Worm (Caenorhabditis elegans) whole organism, young adult: ENCODE measurements around the gene adah-1.
A peak's percentile ranks its signal among the peaks of the same experiment; 100 is the strongest.

Experiments used
- B0019.2 ChIP-seq: fragments of 200-800 bp; sonication (Bioruptor generic); conservative IDR thresholded peaks from 2 replicates; pipeline ENCODE4 v1.3.6; 2022; ENCODE audit warnings: missing genetic modification reagents, missing genetic modification characterization, missing compliant biosample characterization
- B0261.1 ChIP-seq: sonication (generic microtip); optimal IDR thresholded peaks from 2 replicates; lab custom pipeline; 2016; ENCODE audit warnings: mild to moderate bottlenecking, missing genetic modification characterization, moderate library complexity, missing compliant biosample characterization
- B0336.3 ChIP-seq: fragments of 200-800 bp; sonication (Bioruptor generic); IDR thresholded peaks from 2 replicates; pipeline ENCODE4 v1.3.6; 2022; ENCODE audit warnings: missing genetic modification characterization, missing compliant biosample characterization
- F22D6.2 ChIP-seq: sonication (generic microtip); optimal IDR thresholded peaks from 2 replicates; lab custom pipeline; 2016; ENCODE audit warnings: mild to moderate bottlenecking, missing genetic modification characterization, missing compliant biosample characterization
- F23B12.7 ChIP-seq: sonication (generic microtip); optimal IDR thresholded peaks from 2 replicates; lab custom pipeline; 2017; ENCODE audit warnings: missing genetic modification characterization, mild to moderate bottlenecking, missing compliant biosample characterization, antibody characterized with exemption, moderate library complexity; ENCODE audit not compliant: insufficient read depth
- F33H1.4 ChIP-seq: fragments of 200-800 bp; sonication (Bioruptor generic); IDR thresholded peaks from 2 replicates; pipeline ENCODE4 v1.3.6; 2022; ENCODE audit warnings: missing genetic modification reagents, missing genetic modification characterization, missing compliant biosample characterization
- F49E8.2 ChIP-seq: sonication (generic microtip); optimal IDR thresholded peaks from 3 replicates; lab custom pipeline; 2017; ENCODE audit warnings: missing genetic modification characterization, mild to moderate bottlenecking, missing compliant biosample characterization, antibody characterized with exemption, moderate library complexity; ENCODE audit not compliant: insufficient read depth
- Y53F4B.3 ChIP-seq: fragments of 200-800 bp; sonication (Bioruptor generic); IDR thresholded peaks from 2 replicates; pipeline ENCODE4 v1.3.6; 2022; ENCODE audit warnings: missing genetic modification reagents, missing genetic modification characterization, missing compliant biosample characterization
- Y56A3A.18 ChIP-seq: fragments of 200-800 bp; sonication (Bioruptor generic); IDR thresholded peaks from 2 replicates; pipeline ENCODE4 v1.3.6; 2022; ENCODE audit warnings: missing genetic modification reagents, missing genetic modification characterization, missing compliant biosample characterization
- Y95B8A.8 ChIP-seq: fragments of 200-800 bp; sonication (Bioruptor generic); IDR thresholded peaks from 2 replicates; pipeline ENCODE4 v1.3.6; 2022; ENCODE audit warnings: missing genetic modification reagents, missing genetic modification characterization, missing compliant biosample characterization
- ZK185.1 ChIP-seq: sonication (generic microtip); optimal IDR thresholded peaks from 2 replicates; lab custom pipeline; 2016; ENCODE audit warnings: mild to moderate bottlenecking, missing genetic modification characterization, missing compliant biosample characterization; ENCODE audit not compliant: poor library complexity, severe bottlenecking
- ama-1 ChIP-seq, 3 experiments: fragments of 150-350 bp in 1 of 3; sonication (generic microtip) in 2 of 3; optimal IDR thresholded peaks; 2 replicates each; lab custom pipeline; 2014 to 2018; ENCODE audit warnings: missing biosample characterization in 2 of 3, missing genetic modification characterization in 2 of 3, missing genetic modification reagents in 2 of 3
- aptf-3 ChIP-seq: fragments of 200-800 bp; sonication (Bioruptor generic); IDR thresholded peaks from 2 replicates; pipeline ENCODE4 v1.3.6; 2022; ENCODE audit warnings: missing genetic modification characterization, missing compliant biosample characterization
- attf-3 ChIP-seq: fragments of 200-800 bp; sonication (Bioruptor generic); conservative IDR thresholded peaks from 2 replicates; pipeline ENCODE4 v1.3.6; 2022; ENCODE audit warnings: missing genetic modification reagents, missing genetic modification characterization, missing compliant biosample characterization
- bed-2 ChIP-seq: fragments of 200-800 bp; sonication (Bioruptor generic); IDR thresholded peaks from 2 replicates; pipeline ENCODE4 v1.3.6; 2022; ENCODE audit warnings: missing genetic modification reagents, missing genetic modification characterization, missing compliant biosample characterization
- cebp-1 ChIP-seq, 2 experiments: fragments of 200-800 bp in 1 of 2; sonication (Bioruptor generic) in 1 of 2; sonication (generic microtip) in 1 of 2; IDR thresholded peaks in 1 of 2; optimal IDR thresholded peaks in 1 of 2; 2 replicates each; pipeline versions ENCODE4 v1.3.6 to Lab custom; 2017 to 2022; ENCODE audit warnings: missing compliant biosample characterization in 2 of 2, missing genetic modification characterization in 2 of 2, mild to moderate bottlenecking in 1 of 2, missing genetic modification reagents in 1 of 2, moderate library complexity in 1 of 2
- ceh-40 ChIP-seq: fragments of 200-800 bp; sonication (Bioruptor generic); IDR thresholded peaks from 2 replicates; pipeline ENCODE4 v1.3.6; 2022; ENCODE audit warnings: missing genetic modification characterization, missing compliant biosample characterization
- ceh-58 ChIP-seq: fragments of 200-800 bp; sonication (Bioruptor generic); IDR thresholded peaks from 2 replicates; pipeline ENCODE4 v1.3.6; 2022; ENCODE audit warnings: missing genetic modification characterization, missing compliant biosample characterization
- ceh-79 ChIP-seq: sonication (generic microtip); optimal IDR thresholded peaks from 2 replicates; lab custom pipeline; 2017; ENCODE audit warnings: mild to moderate bottlenecking, missing genetic modification characterization, missing compliant biosample characterization
- ceh-91 ChIP-seq: fragments of 200-800 bp; sonication (Bioruptor generic); IDR thresholded peaks from 2 replicates; pipeline ENCODE4 v1.3.6; 2022; ENCODE audit warnings: missing genetic modification reagents, missing genetic modification characterization, missing compliant biosample characterization
- die-1 ChIP-seq: sonication (generic microtip); optimal IDR thresholded peaks from 2 replicates; lab custom pipeline; 2016; ENCODE audit warnings: missing genotype, mild to moderate bottlenecking, missing genetic modification characterization, missing compliant biosample characterization
- dox-1 ChIP-seq: fragments of 200-800 bp; sonication (Bioruptor generic); IDR thresholded peaks from 2 replicates; pipeline ENCODE4 v1.3.6; 2022; ENCODE audit warnings: missing genetic modification reagents, missing genetic modification characterization, missing compliant biosample characterization
- efl-1 ChIP-seq: fragments of 150-350 bp; optimal IDR thresholded peaks from 2 replicates; lab custom pipeline; 2014; ENCODE audit warnings: missing biosample characterization, missing genetic modification reagents, missing genetic modification characterization
- egl-18 ChIP-seq: fragments of 200-800 bp; sonication (Bioruptor generic); IDR thresholded peaks from 2 replicates; pipeline ENCODE4 v1.3.6; 2022; ENCODE audit warnings: missing genetic modification reagents, missing genetic modification characterization, missing compliant biosample characterization
- egl-44 ChIP-seq: fragments of 200-800 bp; sonication (Bioruptor generic); IDR thresholded peaks from 2 replicates; pipeline ENCODE4 v1.3.6; 2022; ENCODE audit warnings: missing genetic modification reagents, missing genetic modification characterization, missing compliant biosample characterization
- fkh-3 ChIP-seq: sonication (generic microtip); optimal IDR thresholded peaks from 2 replicates; lab custom pipeline; 2016; ENCODE audit warnings: mild to moderate bottlenecking, missing genetic modification characterization, missing compliant biosample characterization
- him-1 ChIP-seq: sonication (generic microtip); optimal IDR thresholded peaks from 2 replicates; lab custom pipeline; 2016; ENCODE audit warnings: missing genotype, missing genetic modification reagents, missing genetic modification characterization, missing compliant biosample characterization
- hlh-26 ChIP-seq: fragments of 200-800 bp; sonication (Bioruptor generic); conservative IDR thresholded peaks from 2 replicates; pipeline ENCODE4 v1.3.6; 2022; ENCODE audit warnings: missing genetic modification reagents, missing genetic modification characterization, missing compliant biosample characterization
- hmg-20 ChIP-seq: fragments of 200-800 bp; sonication (Bioruptor generic); IDR thresholded peaks from 2 replicates; pipeline ENCODE4 v1.3.6; 2022; ENCODE audit warnings: missing genetic modification reagents, missing genetic modification characterization, missing compliant biosample characterization
- lag-1 ChIP-seq: fragments of 200-800 bp; sonication (Bioruptor generic); IDR thresholded peaks from 2 replicates; pipeline ENCODE4 v1.3.6; 2022; ENCODE audit warnings: missing genetic modification reagents, missing genetic modification characterization, missing compliant biosample characterization
- let-526 ChIP-seq: fragments of 200-800 bp; sonication (Bioruptor generic); IDR thresholded peaks from 2 replicates; pipeline ENCODE4 v1.3.6; 2022; ENCODE audit warnings: missing genetic modification reagents, missing genetic modification characterization, missing compliant biosample characterization
- lin-35 ChIP-seq, 3 experiments: fragments of 150-350 bp in 2 of 3; sonication (generic microtip) in 1 of 3; optimal IDR thresholded peaks; 2 replicates each; lab custom pipeline; 2014 to 2018; ENCODE audit warnings: missing biosample characterization in 3 of 3, missing genetic modification characterization in 3 of 3, missing genetic modification reagents in 3 of 3
- lin-40 ChIP-seq: sonication (generic microtip); optimal IDR thresholded peaks from 2 replicates; lab custom pipeline; 2016; ENCODE audit warnings: missing genetic modification characterization, mild to moderate bottlenecking, missing compliant biosample characterization, missing genotype, missing genetic modification reagents
- madf-3 ChIP-seq: fragments of 200-800 bp; sonication (Bioruptor generic); IDR thresholded peaks from 2 replicates; pipeline ENCODE4 v1.3.6; 2022; ENCODE audit warnings: missing genetic modification reagents, missing genetic modification characterization, missing compliant biosample characterization
- madf-8 ChIP-seq: fragments of 200-800 bp; sonication (Bioruptor generic); conservative IDR thresholded peaks from 2 replicates; pipeline ENCODE4 v1.3.6; 2022; ENCODE audit warnings: missing genetic modification reagents, missing genetic modification characterization, missing compliant biosample characterization
- mxl-1 ChIP-seq: sonication (generic microtip); optimal IDR thresholded peaks from 2 replicates; lab custom pipeline; 2016; ENCODE audit warnings: missing genetic modification characterization, missing compliant biosample characterization
- nfya-1 ChIP-seq: sonication (generic microtip); optimal IDR thresholded peaks from 2 replicates; lab custom pipeline; 2017; ENCODE audit warnings: antibody characterized with exemption, missing compliant biosample characterization, missing genetic modification characterization, borderline replicate concordance; ENCODE audit not compliant: insufficient read depth
- nhr-179 ChIP-seq: sonication (generic microtip); optimal IDR thresholded peaks from 2 replicates; lab custom pipeline; 2016; ENCODE audit warnings: mild to moderate bottlenecking, missing genetic modification characterization, missing compliant biosample characterization
- rec-8 ChIP-seq, 2 experiments: sonication (generic microtip); optimal IDR thresholded peaks; 2 replicates each; lab custom pipeline; 2016; ENCODE audit warnings: mild to moderate bottlenecking in 2 of 2, missing genetic modification characterization in 2 of 2, missing genetic modification reagents in 2 of 2, missing genotype in 2 of 2, missing biosample characterization in 1 of 2, missing compliant biosample characterization in 1 of 2, moderate library complexity in 1 of 2
- sdz-38 ChIP-seq: sonication (generic microtip); optimal IDR thresholded peaks from 2 replicates; lab custom pipeline; 2016; ENCODE audit warnings: missing genotype, missing genetic modification characterization, missing compliant biosample characterization
- sea-2 ChIP-seq: fragments of 200-800 bp; sonication (Bioruptor generic); IDR thresholded peaks from 2 replicates; pipeline ENCODE4 v1.3.6; 2022; ENCODE audit warnings: missing genetic modification characterization, missing compliant biosample characterization
- snpc-1.1 ChIP-seq: sonication (generic microtip); optimal IDR thresholded peaks from 2 replicates; lab custom pipeline; 2017; ENCODE audit warnings: missing genetic modification characterization, mild to moderate bottlenecking, missing compliant biosample characterization, antibody characterized with exemption, moderate library complexity, missing genotype, missing genetic modification reagents; ENCODE audit not compliant: insufficient read depth
- snpc-1.3 ChIP-seq: sonication (generic microtip); optimal IDR thresholded peaks from 2 replicates; lab custom pipeline; 2017; ENCODE audit warnings: missing genetic modification characterization, mild to moderate bottlenecking, missing compliant biosample characterization, antibody characterized with exemption, moderate library complexity, missing genotype, missing genetic modification reagents; ENCODE audit not compliant: insufficient read depth
- unc-62 ChIP-seq: fragments of 150-350 bp; optimal IDR thresholded peaks from 2 replicates; lab custom pipeline; 2014; ENCODE audit warnings: missing biosample characterization, missing genetic modification reagents, missing genetic modification characterization
- zfh-2 ChIP-seq: fragments of 200-800 bp; sonication (Bioruptor generic); conservative IDR thresholded peaks from 2 replicates; pipeline ENCODE4 v1.3.6; 2022; ENCODE audit warnings: missing genetic modification reagents, missing genetic modification characterization, missing compliant biosample characterization
- ztf-18 ChIP-seq: sonication (generic microtip); optimal IDR thresholded peaks from 2 replicates; lab custom pipeline; 2016; ENCODE audit warnings: missing genotype, mild to moderate bottlenecking, missing genetic modification characterization, missing compliant biosample characterization
- ztf-6 ChIP-seq: fragments of 200-800 bp; sonication (Bioruptor generic); IDR thresholded peaks from 2 replicates; pipeline ENCODE4 v1.3.6; 2022; ENCODE audit warnings: missing genetic modification reagents, missing genetic modification characterization, missing compliant biosample characterization

Gene adah-1

ce11 chrIV:7043430-7043829, 19.4 kb downstream of the adah-1 start (continued):
- TF ChIP-seq Y95B8A.8 (GFP tag; lab: Robert Waterston, UW) (peak; percentile 84), ztf-6 (GFP tag; lab: Robert Waterston, UW) (no peak), ceh-91 (GFP tag; lab: Robert Waterston, UW) (0 out of 2 replicates have a peak, but pooled peaks have one; percentile 13), attf-3 (no peak), sea-2 (no peak), aptf-3 (GFP tag; lab: Robert Waterston, UW) (no peak), nfya-1 (tag; lab: Kevin White, UChicago) (no peak), hlh-26 (no peak), him-1 (peak; percentile 38), mxl-1 (tag; lab: Kevin White, UChicago) (no peak), zfh-2 (no peak), nhr-179 (tag; lab: Kevin White, UChicago) (no peak), ceh-40 (GFP tag; lab: Robert Waterston, UW) (no peak), hmg-20 (0 out of 2 replicates have a peak, but pooled peaks have one; percentile 17), ceh-79 (tag; lab: Kevin White, UChicago) (no peak), sdz-38 (tag; lab: Kevin White, UChicago) (no peak), bed-2 (GFP tag; lab: Robert Waterston, UW) (no peak), F33H1.4 (GFP tag; lab: Robert Waterston, UW) (peak; percentile 50), ZK185.1 (tag; lab: Kevin White, UChicago) (no peak), ama-1 (optimal IDR thresholded peaks at IDR 0.05; lab: Kevin White, UChicago) (no peak), ama-1 (GFP tag; optimal IDR thresholded peaks at IDR 0.05; lab: Kevin White, UChicago) (peak; percentile 39 to 80), cebp-1 (GFP tag; IDR thresholded peaks at IDR 0.05; lab: Robert Waterston, UW) (no peak), cebp-1 (tag; optimal IDR thresholded peaks at IDR 0.05; lab: Kevin White, UChicago) (peak; percentile 55), lin-35 (GFP tag; optimal IDR thresholded peaks at IDR 0.05; lab: Kevin White, UChicago) (peak in 1 of 3 experiments; percentile 4), B0336.3 (GFP tag; lab: Robert Waterston, UW) (peak; percentile 93), unc-62 (GFP tag; lab: Kevin White, UChicago) (no peak), F23B12.7 (no peak), Y53F4B.3 (GFP tag; lab: Robert Waterston, UW) (no peak), fkh-3 (tag; lab: Kevin White, UChicago) (peak; percentile 20), F22D6.2 (tag; lab: Kevin White, UChicago) (no peak), madf-3 (peak; percentile 69; the same call in 1 of the 2 replicates), madf-8 (GFP tag; lab: Robert Waterston, UW) (peak; percentile 38), B0261.1 (peak; percentile 6), snpc-1.3 (tag; lab: Kevin White, UChicago) (no peak), dox-1 (no peak), efl-1 (peak; percentile 34), F49E8.2 (tag; lab: Kevin White, UChicago) (peak; percentile 87), snpc-1.1 (tag; lab: Kevin White, UChicago) (peak; percentile 59), egl-18 (GFP tag; lab: Robert Waterston, UW) (0 out of 2 replicates have a peak, but pooled peaks have one; percentile 57), Y56A3A.18 (peak; percentile 63), ceh-58 (GFP tag; lab: Robert Waterston, UW) (peak; percentile 79; the same call in 1 of the 2 replicates), lag-1 (GFP tag; lab: Robert Waterston, UW) (no peak), egl-44 (GFP tag; lab: Robert Waterston, UW) (no peak), let-526 (GFP tag; lab: Robert Waterston, UW) (no peak), rec-8 (tag; optimal IDR thresholded peaks at IDR 0.05; lab: Kevin White, UChicago) (peak; percentile 30 to 60), ztf-18 (tag; lab: Kevin White, UChicago) (peak; percentile 56), die-1 (peak; percentile 28), lin-40 (no peak), B0019.2 (GFP tag; lab: Robert Waterston, UW) (no peak)
